Worm (Caenorhabditis elegans): ENCODE results near the gene col-111.

The col-111 gene

ce11 chrIV:4703911-4704310 lies 46.1 kb upstream of the col-111 start, which contains the start of gene ogdh-1:
Gene ogdh-1, minus strand, starts transcription at chrIV:4704011.
- TF ChIP-seq Y55F3AM.14 (GFP tag; optimal IDR thresholded peaks at IDR 0.05) (no peak), unc-39 (tag; optimal IDR thresholded peaks at IDR 0.05) (no peak), ama-1 (optimal IDR thresholded peaks at IDR 0.05) (no peak), fos-1 (tag; optimal IDR thresholded peaks at IDR 0.05) (no peak)

ce11 chrIV:4692463-4692862 lies 34.7 kb upstream of the col-111 start, which contains the start of gene spe-51:
Gene spe-51, plus strand, starts transcription at chrIV:4692763.
- no peak for TF ChIP-seq nhr-12 (tag; optimal IDR thresholded peaks at IDR 0.05)
- TF ChIP-seq peb-1 (tag; optimal IDR thresholded peaks at IDR 0.05): no peak

ce11 chrIV:4688221-4688620 lies 30.4 kb upstream of the col-111 start, which contains the start of gene bus-4:
Gene bus-4, plus strand, starts transcription at chrIV:4688269.
- TF ChIP-seq elt-1 (tag; optimal IDR thresholded peaks at IDR 0.05) (no peak), blmp-1 (tag; optimal IDR thresholded peaks at IDR 0.05; ENCODE audit: insufficient read depth) (peak; percentile 61), snpc-4 (tag; optimal IDR thresholded peaks at IDR 0.05) (no peak)

ce11 chrIV:4686898-4687297 lies 29.1 kb upstream of the col-111 start:
- no peak for TF ChIP-seq ceh-16 (tag; optimal IDR thresholded peaks at IDR 0.05)
- no peak for TF ChIP-seq ceh-82 (tag; optimal IDR thresholded peaks at IDR 0.05)
- TF ChIP-seq egl-27 (tag; optimal IDR thresholded peaks at IDR 0.05): no peak
- no peak for TF ChIP-seq ztf-4 (tag; optimal IDR thresholded peaks at IDR 0.05)
- TF ChIP-seq ztf-1 (GFP tag; conservative IDR thresholded peaks at IDR 0.05): no peak
- no peak for TF ChIP-seq alr-1 (tag; optimal IDR thresholded peaks at IDR 0.05)
- TF ChIP-seq elt-1 (tag; optimal IDR thresholded peaks at IDR 0.05): no peak
- TF ChIP-seq C34F6.9 (tag; optimal IDR thresholded peaks at IDR 0.05): no peak
- no peak for TF ChIP-seq ama-1 (optimal IDR thresholded peaks at IDR 0.05)
- no peak for TF ChIP-seq aly-2 (tag; optimal IDR thresholded peaks at IDR 0.05)

ce11 chrIV:4686291-4686830 lies 28.6 kb upstream of the col-111 start:
- TF ChIP-seq blmp-1 (tag; optimal IDR thresholded peaks at IDR 0.05; ENCODE audit: insufficient read depth) (no peak), crh-2 (tag; optimal IDR thresholded peaks at IDR 0.05) (no peak), elt-3 (tag; optimal IDR thresholded peaks at IDR 0.05) (no peak), elt-1 (tag; optimal IDR thresholded peaks at IDR 0.05) (no peak), mdl-1 (tag; optimal IDR thresholded peaks at IDR 0.05) (no peak), nhr-23 (tag; optimal IDR thresholded peaks at IDR 0.05) (no peak), unc-62 (GFP tag; optimal IDR thresholded peaks at IDR 0.05) (no peak), ama-1 (optimal IDR thresholded peaks at IDR 0.05) (no peak), nhr-25 (tag; optimal IDR thresholded peaks at IDR 0.05) (no peak), Y55F3AM.14 (GFP tag; optimal IDR thresholded peaks at IDR 0.05) (no peak)

- TF ChIP-seq nhr-129 (tag; optimal IDR thresholded peaks at IDR 0.05) (no peak), unc-39 (tag; optimal IDR thresholded peaks at IDR 0.05) (no peak)
Measured at ce11 chrIV:4683149-4683548, 25.4 kb upstream of the col-111 start.

ce11 chrIV:4678718-4679117 lies 20.9 kb upstream of the col-111 start, which contains the start of gene kin-36:
Gene kin-36, plus strand, starts transcription at chrIV:4679018.
- TF ChIP-seq unc-62 (GFP tag; optimal IDR thresholded peaks at IDR 0.05) (no peak), nhr-10 (tag; optimal IDR thresholded peaks at IDR 0.05) (no peak), egl-27 (tag; optimal IDR thresholded peaks at IDR 0.05) (no peak), ama-1 (optimal IDR thresholded peaks at IDR 0.05) (no peak), unc-39 (tag; optimal IDR thresholded peaks at IDR 0.05) (no peak), nhr-21 (tag; optimal IDR thresholded peaks at IDR 0.05) (no peak), nhr-11 (tag; optimal IDR thresholded peaks at IDR 0.05) (no peak), blmp-1 (tag; optimal IDR thresholded peaks at IDR 0.05; ENCODE audit: insufficient read depth) (no peak), gmeb-1 (tag; optimal IDR thresholded peaks at IDR 0.05) (no peak), aly-2 (tag; optimal IDR thresholded peaks at IDR 0.05) (no peak), nhr-77 (tag; optimal IDR thresholded peaks at IDR 0.05) (no peak), elt-3 (tag; optimal IDR thresholded peaks at IDR 0.05) (no peak), nhr-129 (tag; optimal IDR thresholded peaks at IDR 0.05) (no peak), nhr-23 (tag; optimal IDR thresholded peaks at IDR 0.05) (no peak), zag-1 (tag; optimal IDR thresholded peaks at IDR 0.05) (no peak), crh-2 (tag; optimal IDR thresholded peaks at IDR 0.05) (no peak)

Measured in whole organism, L2 larva.